Fruit fly (Drosophila melanogaster) whole organism, wandering third instar larva: ENCODE results near the gene CG3407.

Source experiments
- Abd-B ChIP-seq: fragments of >200 bp; optimal IDR thresholded peaks from 2 replicates; lab custom pipeline; 2017; ENCODE audit warnings: missing biosample characterization, missing genetic modification characterization
- CG32264 ChIP-seq: fragments of 200-800 bp; sonication (Bioruptor generic); optimal IDR thresholded peaks from 2 replicates; lab custom pipeline; 2016; ENCODE audit warnings: missing biosample characterization, missing genetic modification characterization
- CG9705 ChIP-seq: fragments of 200-800 bp; sonication (Bioruptor generic); optimal IDR thresholded peaks from 2 replicates; lab custom pipeline; 2018; ENCODE audit warnings: missing biosample characterization, mild to moderate bottlenecking, missing genetic modification characterization
- CrebA ChIP-seq: fragments of 200-800 bp; sonication (Bioruptor generic); optimal IDR thresholded peaks from 2 replicates; lab custom pipeline; 2016; ENCODE audit warnings: missing biosample characterization, mild to moderate bottlenecking, missing genetic modification characterization, borderline replicate concordance
- Dfd ChIP-seq: fragments of >200 bp; optimal IDR thresholded peaks from 2 replicates; lab custom pipeline; 2017; ENCODE audit warnings: missing biosample characterization, missing genetic modification characterization
- Dif ChIP-seq: fragments of 200-275, 200-300 bp; sonication (Bioruptor generic); optimal IDR thresholded peaks from 2 replicates; lab custom pipeline; 2018; ENCODE audit warnings: missing biosample characterization, missing genetic modification characterization; ENCODE audit not compliant: partially characterized antibody
- GATAd ChIP-seq: sonication (Bioruptor generic); optimal IDR thresholded peaks from 2 replicates; lab custom pipeline; 2016; ENCODE audit warnings: missing biosample characterization, missing genetic modification characterization
- HLH106 ChIP-seq: fragments of 200-800 bp; optimal IDR thresholded peaks from 3 replicates; lab custom pipeline; 2019; ENCODE audit warnings: missing biosample characterization, mild to moderate bottlenecking, missing genetic modification characterization, moderate library complexity
- Hnf4 ChIP-seq: fragments of 200-800 bp; sonication (Bioruptor generic); optimal IDR thresholded peaks from 2 replicates; lab custom pipeline; 2016; ENCODE audit warnings: missing biosample characterization, mild to moderate bottlenecking, missing genetic modification characterization
- Hr78 ChIP-seq: fragments of >200 bp; optimal IDR thresholded peaks from 2 replicates; lab custom pipeline; 2017; ENCODE audit warnings: missing biosample characterization, missing genetic modification characterization
- Hr83 ChIP-seq: fragments of 200-300 bp; sonication (Bioruptor generic); optimal IDR thresholded peaks from 2 replicates; lab custom pipeline; 2016; ENCODE audit warnings: missing biosample characterization, mild to moderate bottlenecking, missing genetic modification characterization, moderate library complexity; ENCODE audit not compliant: poor library complexity, severe bottlenecking
- Jra ChIP-seq: sonication (Bioruptor generic); optimal IDR thresholded peaks from 2 replicates; lab custom pipeline; 2016; ENCODE audit warnings: missing biosample characterization, missing genetic modification characterization
- Mio ChIP-seq: sonication (Bioruptor generic); optimal IDR thresholded peaks from 2 replicates; lab custom pipeline; 2016; ENCODE audit warnings: missing biosample characterization, missing genetic modification characterization
- Myc ChIP-seq: fragments of >200 bp; optimal IDR thresholded peaks from 2 replicates; lab custom pipeline; 2017
- N ChIP-seq: fragments of >200 bp; optimal IDR thresholded peaks from 2 replicates; lab custom pipeline; 2018; ENCODE audit warnings: missing biosample characterization, missing external identifiers, missing genetic modification characterization
- OdsH ChIP-seq: fragments of 200-800 bp; sonication (Bioruptor generic); optimal IDR thresholded peaks from 2 replicates; lab custom pipeline; 2016; ENCODE audit warnings: missing biosample characterization, mild to moderate bottlenecking, missing genetic modification characterization
- Rel ChIP-seq, 2 experiments: fragments of 200-800 bp; sonication (Bioruptor generic) in 1 of 2; optimal IDR thresholded peaks; 2 replicates in 1 of 2; 3 replicates in 1 of 2; lab custom pipeline; 2016 to 2019; ENCODE audit warnings: mild to moderate bottlenecking in 2 of 2, missing biosample characterization in 2 of 2, missing genetic modification characterization in 2 of 2, moderate library complexity in 1 of 2
- Sp1 ChIP-seq: fragments of 200-800 bp; sonication (Bioruptor generic); optimal IDR thresholded peaks from 3 replicates; lab custom pipeline; 2019; ENCODE audit warnings: missing biosample characterization, mild to moderate bottlenecking, missing genetic modification characterization, moderate library complexity
- Vsx2 ChIP-seq: fragments of 200-300, 225-300 bp; sonication (Bioruptor generic); optimal IDR thresholded peaks from 2 replicates; lab custom pipeline; 2018; ENCODE audit warnings: missing biosample characterization, missing genetic modification characterization; ENCODE audit not compliant: partially characterized antibody
- br ChIP-seq: fragments of 200-800 bp; sonication (Bioruptor generic); optimal IDR thresholded peaks from 2 replicates; lab custom pipeline; 2016; ENCODE audit warnings: missing biosample characterization, missing genetic modification characterization
- brk ChIP-seq: fragments of 200-800 bp; sonication (Bioruptor generic); optimal IDR thresholded peaks from 2 replicates; lab custom pipeline; 2016; ENCODE audit warnings: missing biosample characterization, mild to moderate bottlenecking, missing genetic modification characterization
- dl ChIP-seq, 2 experiments: fragments of 175-275, 200-275 bp in 1 of 2; fragments of 200-275 bp in 1 of 2; sonication (Bioruptor generic); optimal IDR thresholded peaks; lab custom pipeline; 2018; ENCODE audit warnings: mild to moderate bottlenecking in 2 of 2, missing biosample characterization in 2 of 2, missing genetic modification characterization in 2 of 2, moderate library complexity in 2 of 2; ENCODE audit not compliant: partially characterized antibody in 2 of 2, insufficient read depth in 1 of 2
- dmrt93B ChIP-seq: fragments of 200-800 bp; sonication (Bioruptor generic); optimal IDR thresholded peaks from 2 replicates; lab custom pipeline; 2018; ENCODE audit warnings: missing biosample characterization, mild to moderate bottlenecking, missing genetic modification characterization
- dsf ChIP-seq: sonication (Bioruptor generic); optimal IDR thresholded peaks from 2 replicates; lab custom pipeline; 2016; ENCODE audit warnings: missing biosample characterization, missing genetic modification characterization, borderline replicate concordance
- ey ChIP-seq: fragments of 200-800 bp; sonication (Bioruptor generic); optimal IDR thresholded peaks from 2 replicates; lab custom pipeline; 2016; ENCODE audit warnings: missing biosample characterization, missing genetic modification characterization
- foxo ChIP-seq, 2 experiments: fragments of 200-800 bp; sonication (Bioruptor generic); optimal IDR thresholded peaks; 2 replicates in 1 of 2; 3 replicates in 1 of 2; lab custom pipeline; 2016 to 2017; ENCODE audit warnings: missing biosample characterization in 2 of 2, missing genetic modification characterization in 2 of 2
- fru ChIP-seq: fragments of 200-800 bp; sonication (Bioruptor generic); optimal IDR thresholded peaks from 3 replicates; lab custom pipeline; 2016; ENCODE audit warnings: missing biosample characterization, mild to moderate bottlenecking, missing genetic modification characterization
- h ChIP-seq: fragments of 200-800 bp; sonication (Bioruptor generic); optimal IDR thresholded peaks from 3 replicates; lab custom pipeline; 2016; ENCODE audit warnings: missing biosample characterization, mild to moderate bottlenecking, missing genetic modification characterization
- jim ChIP-seq: fragments of 175-275, 200-325 bp; sonication (Bioruptor generic); optimal IDR thresholded peaks from 2 replicates; lab custom pipeline; 2016; ENCODE audit warnings: missing biosample characterization, mild to moderate bottlenecking, missing genetic modification characterization
- lola ChIP-seq: fragments of >200 bp; optimal IDR thresholded peaks from 2 replicates; lab custom pipeline; 2017; ENCODE audit warnings: missing biosample characterization, missing genetic modification characterization
- pan ChIP-seq: fragments of >200 bp; optimal IDR thresholded peaks from 2 replicates; lab custom pipeline; 2017
- psq ChIP-seq: fragments of 200-800 bp; sonication (Bioruptor generic); optimal IDR thresholded peaks from 3 replicates; lab custom pipeline; 2017; ENCODE audit warnings: missing biosample characterization, mild to moderate bottlenecking, missing genetic modification characterization, moderate library complexity
- rgr ChIP-seq: fragments of 200-800 bp; sonication (Bioruptor generic); optimal IDR thresholded peaks from 3 replicates; lab custom pipeline; 2016; ENCODE audit warnings: missing biosample characterization, mild to moderate bottlenecking, missing genetic modification characterization
- sage ChIP-seq: fragments of 200-800 bp; sonication (Bioruptor generic); optimal IDR thresholded peaks from 2 replicates; lab custom pipeline; 2016; ENCODE audit warnings: missing biosample characterization, mild to moderate bottlenecking, missing genetic modification characterization
- tai ChIP-seq: sonication (Bioruptor generic); optimal IDR thresholded peaks from 2 replicates; lab custom pipeline; 2016; ENCODE audit warnings: missing biosample characterization, missing genetic modification characterization
- usp ChIP-seq: fragments of >200 bp; optimal IDR thresholded peaks from 2 replicates; lab custom pipeline; 2017; ENCODE audit warnings: missing biosample characterization, missing genetic modification characterization
- woc ChIP-seq: sonication (Bioruptor generic); optimal IDR thresholded peaks from 2 replicates; lab custom pipeline; 2016; ENCODE audit warnings: missing biosample characterization, mild to moderate bottlenecking, missing genetic modification characterization

CG3407 gene

DNA sequence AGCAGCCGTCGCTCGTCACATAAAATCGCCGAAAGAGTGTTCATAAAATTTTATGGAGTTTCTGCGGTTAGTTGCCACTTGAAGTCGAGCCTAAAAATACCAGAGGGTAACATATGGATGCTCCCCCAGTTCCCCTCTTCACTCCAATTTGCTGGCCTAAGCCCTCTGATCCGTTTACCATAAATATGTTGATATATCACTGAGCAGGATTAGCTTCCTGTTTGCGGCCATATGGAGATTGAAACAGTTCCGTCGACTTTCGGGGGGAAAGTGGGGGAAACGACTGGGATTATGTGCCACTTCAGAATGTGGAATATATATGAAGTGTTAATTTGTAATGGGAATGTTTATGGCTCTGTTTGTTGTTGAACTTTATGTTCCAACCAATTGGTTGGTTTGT is 953 bp upstream of the CG3407 start:
- TF ChIP-seq foxo (GFP tag; optimal IDR thresholded peaks at IDR 0.05; lab: Kevin White, UChicago), result no peak
- no peak for TF ChIP-seq psq

- TF ChIP-seq foxo (GFP tag; optimal IDR thresholded peaks at IDR 0.05; lab: Kevin White, UChicago) (peak in 1 of 2 experiments; percentile 15), fru (GFP tag; lab: Kevin White, UChicago) (peak; percentile 65), woc (GFP tag; lab: Kevin White, UChicago) (no peak), Hnf4 (GFP tag; lab: Kevin White, UChicago) (no peak), psq (peak; percentile 87), Sp1 (GFP tag; lab: Kevin White, UChicago) (no peak)
Measured at dm6 chr2L:3806197-3807030, 6.8 kb downstream of the CG3407 start.

DNA sequence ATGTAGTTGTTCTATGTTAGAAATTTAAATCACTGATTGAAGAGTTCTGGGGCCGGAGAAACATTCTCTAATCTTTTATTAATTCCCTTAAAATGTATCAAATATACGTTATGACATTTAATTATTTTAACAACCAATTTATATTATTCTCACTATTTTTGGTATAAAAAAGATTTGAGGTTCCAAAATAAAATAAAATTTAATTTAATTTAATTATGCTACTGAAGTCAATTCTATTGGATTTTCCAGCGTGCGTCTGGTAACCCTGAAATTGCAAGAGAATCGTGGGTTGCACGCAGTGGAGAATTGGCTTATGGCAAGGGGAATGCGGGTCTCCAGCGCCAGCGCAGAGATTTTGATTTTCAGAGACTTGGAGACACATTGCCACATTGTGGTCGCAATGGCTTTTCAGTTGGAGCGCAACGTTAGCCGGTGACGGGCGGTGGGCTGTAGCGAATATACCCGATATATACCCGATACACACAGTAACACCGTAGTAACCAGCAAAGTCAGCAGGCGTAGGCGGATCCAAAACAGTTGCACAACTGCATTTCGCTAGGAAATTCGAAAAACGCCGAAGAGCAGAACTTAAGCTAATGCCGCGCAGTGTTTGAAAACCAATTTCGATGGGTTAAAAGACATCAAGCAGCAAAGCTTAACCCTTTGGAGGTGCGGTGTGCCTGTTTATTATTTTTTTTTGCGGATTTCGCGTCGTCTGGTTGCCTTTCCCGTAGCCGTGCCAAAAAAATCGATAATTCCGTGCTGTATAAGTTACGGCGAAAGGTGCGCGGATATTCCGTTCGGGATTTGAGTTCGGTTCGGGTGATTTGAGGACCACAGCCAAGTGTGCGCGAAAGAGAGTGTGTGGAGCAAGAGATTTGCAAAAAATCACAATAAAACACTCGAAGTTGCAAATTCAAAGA is 7.7 kb downstream of the CG3407 start:
- TF ChIP-seq CG9705 (GFP tag; lab: Kevin White, UChicago) (no peak), brk (GFP tag; lab: Kevin White, UChicago) (no peak), woc (GFP tag; lab: Kevin White, UChicago) (no peak), fru (GFP tag; lab: Kevin White, UChicago) (peak; percentile 47), Myc (no peak), HLH106 (tag; lab: Kevin White, UChicago) (peak; percentile 22), br (GFP tag; lab: Kevin White, UChicago) (no peak), psq (no peak)

DNA sequence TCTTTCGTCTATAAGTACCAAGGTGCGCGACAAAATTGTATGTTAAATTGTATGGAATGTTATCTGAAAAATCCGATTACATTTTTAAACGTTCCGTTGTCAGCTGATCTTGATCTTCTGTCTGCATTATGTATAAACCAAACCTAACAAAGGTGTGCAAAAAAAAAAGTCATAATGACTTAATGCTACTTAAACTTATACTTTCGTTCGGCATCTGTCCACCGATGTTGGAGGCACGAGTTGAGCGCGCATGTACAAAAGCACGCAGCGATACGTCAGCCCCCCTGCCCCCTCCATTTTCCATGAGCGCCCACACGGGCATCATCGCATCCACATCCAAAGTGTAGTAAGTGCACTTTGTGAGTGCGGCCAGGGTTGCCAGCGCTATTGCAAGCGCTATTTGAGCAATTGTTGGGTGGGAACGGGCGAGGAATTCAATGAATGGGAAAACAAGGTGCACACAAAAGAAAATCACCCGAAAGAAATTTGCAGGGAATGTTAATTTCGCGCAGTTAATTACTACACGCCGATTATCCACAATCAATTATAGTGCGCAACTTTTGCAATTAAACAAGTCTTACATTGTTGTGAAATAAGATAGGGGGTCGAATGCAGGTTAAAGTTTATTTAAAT is 8.5 kb downstream of the CG3407 start:
- TF ChIP-seq Dif (GFP tag; lab: Kevin White, UChicago) (no peak), pan (no peak), h (GFP tag; lab: Kevin White, UChicago) (peak; percentile 90), jim (GFP tag; lab: Kevin White, UChicago) (no peak), fru (GFP tag; lab: Kevin White, UChicago) (peak; percentile 91), Rel (GFP tag; optimal IDR thresholded peaks at IDR 0.05; lab: Kevin White, UChicago) (no peak), Rel (tag; optimal IDR thresholded peaks at IDR 0.05; lab: Kevin White, UChicago) (peak; percentile 27), dsf (no peak), woc (GFP tag; lab: Kevin White, UChicago) (peak; percentile 44), rgr (peak; percentile 79), dmrt93B (GFP tag; lab: Kevin White, UChicago) (peak; percentile 70), usp (GFP tag; lab: Kevin White, UChicago) (no peak), Hr83 (GFP tag; lab: Kevin White, UChicago) (no peak), ey (peak; percentile 83), lola (GFP tag; lab: Kevin White, UChicago) (no peak), sage (GFP tag; lab: Kevin White, UChicago) (peak; percentile 61), GATAd (no peak), OdsH (GFP tag; lab: Kevin White, UChicago) (peak; percentile 66), Abd-B (no peak), HLH106 (tag; lab: Kevin White, UChicago) (peak; percentile 88), Dfd (GFP tag; lab: Kevin White, UChicago) (no peak), Mio (no peak), br (GFP tag; lab: Kevin White, UChicago) (peak; percentile 81), Vsx2 (no peak), dl (GFP tag; optimal IDR thresholded peaks at IDR 0.05; lab: Kevin White, UChicago; ENCODE audit: insufficient read depth in 1 of 2, partially characterized antibody in 2 of 2) (no peak), tai (peak; percentile 33), Myc (no peak), CG9705 (GFP tag; lab: Kevin White, UChicago) (peak; percentile 74), Jra (GFP tag; lab: Kevin White, UChicago) (no peak), brk (GFP tag; lab: Kevin White, UChicago) (no peak), N (GFP tag; lab: Kevin White, UChicago) (no peak), CrebA (GFP tag; lab: Kevin White, UChicago) (peak; percentile 25), Hr78 (no peak), psq (peak; percentile 67), foxo (GFP tag; optimal IDR thresholded peaks at IDR 0.05; lab: Kevin White, UChicago) (peak; percentile 61 to 83), CG32264 (peak; percentile 73), Hnf4 (GFP tag; lab: Kevin White, UChicago) (peak; percentile 55)
